Fruit fly (Drosophila melanogaster): ENCODE data around the gene Polr1H.

DNA sequence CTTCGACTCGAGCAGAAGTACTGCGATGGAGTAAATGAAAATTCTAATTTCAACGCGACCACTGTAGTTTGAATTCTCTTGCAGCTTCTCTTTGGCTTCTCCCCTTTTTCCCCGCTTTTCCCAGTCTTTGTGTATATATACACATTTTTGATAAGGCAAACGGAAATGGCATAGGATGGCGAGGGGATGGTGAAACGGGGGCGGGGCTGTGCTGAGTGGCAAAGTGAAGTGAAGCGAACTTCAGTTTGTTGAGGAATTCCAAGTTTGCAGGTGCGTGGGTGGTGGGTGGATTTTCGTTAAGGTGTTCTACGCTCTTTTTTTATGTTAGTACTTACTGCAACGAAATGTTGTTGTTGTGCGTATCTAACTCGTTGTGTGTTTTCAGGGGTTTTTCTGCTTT, 29.6 kb upstream of the Polr1H start:
- no peak for TF ChIP-seq insv (optimal IDR thresholded peaks at IDR 0.05)
- TF ChIP-seq psq (optimal IDR thresholded peaks at IDR 0.05) = no peak
- no peak for TF ChIP-seq Sin3A (optimal IDR thresholded peaks at IDR 0.05)
- TF ChIP-seq ttk (optimal IDR thresholded peaks at IDR 0.05) = no peak
